Fruit fly (Drosophila melanogaster) whole organism, wandering third instar larva: ENCODE measurements around the gene frtz.

Experiments
- Abd-B ChIP-seq: fragments of >200 bp; optimal IDR thresholded peaks from 2 replicates; lab custom pipeline; 2017; ENCODE audit warnings: missing biosample characterization, missing genetic modification characterization
- CG9705 ChIP-seq: fragments of 200-800 bp; sonication (Bioruptor generic); optimal IDR thresholded peaks from 2 replicates; lab custom pipeline; 2018; ENCODE audit warnings: missing biosample characterization, mild to moderate bottlenecking, missing genetic modification characterization
- Dfd ChIP-seq: fragments of >200 bp; optimal IDR thresholded peaks from 2 replicates; lab custom pipeline; 2017; ENCODE audit warnings: missing biosample characterization, missing genetic modification characterization
- Dif ChIP-seq: fragments of 200-275, 200-300 bp; sonication (Bioruptor generic); optimal IDR thresholded peaks from 2 replicates; lab custom pipeline; 2018; ENCODE audit warnings: missing biosample characterization, missing genetic modification characterization; ENCODE audit not compliant: partially characterized antibody
- GATAd ChIP-seq: sonication (Bioruptor generic); optimal IDR thresholded peaks from 2 replicates; lab custom pipeline; 2016; ENCODE audit warnings: missing biosample characterization, missing genetic modification characterization
- HLH106 ChIP-seq: fragments of 200-800 bp; optimal IDR thresholded peaks from 3 replicates; lab custom pipeline; 2019; ENCODE audit warnings: missing biosample characterization, mild to moderate bottlenecking, missing genetic modification characterization, moderate library complexity
- Hnf4 ChIP-seq: fragments of 200-800 bp; sonication (Bioruptor generic); optimal IDR thresholded peaks from 2 replicates; lab custom pipeline; 2016; ENCODE audit warnings: missing biosample characterization, mild to moderate bottlenecking, missing genetic modification characterization
- Rel ChIP-seq, 2 experiments: fragments of 200-800 bp; sonication (Bioruptor generic) in 1 of 2; optimal IDR thresholded peaks; 2 replicates in 1 of 2; 3 replicates in 1 of 2; lab custom pipeline; 2016 to 2019; ENCODE audit warnings: mild to moderate bottlenecking in 2 of 2, missing biosample characterization in 2 of 2, missing genetic modification characterization in 2 of 2, moderate library complexity in 1 of 2
- Vsx2 ChIP-seq: fragments of 200-300, 225-300 bp; sonication (Bioruptor generic); optimal IDR thresholded peaks from 2 replicates; lab custom pipeline; 2018; ENCODE audit warnings: missing biosample characterization, missing genetic modification characterization; ENCODE audit not compliant: partially characterized antibody
- br ChIP-seq: fragments of 200-800 bp; sonication (Bioruptor generic); optimal IDR thresholded peaks from 2 replicates; lab custom pipeline; 2016; ENCODE audit warnings: missing biosample characterization, missing genetic modification characterization
- dmrt93B ChIP-seq: fragments of 200-800 bp; sonication (Bioruptor generic); optimal IDR thresholded peaks from 2 replicates; lab custom pipeline; 2018; ENCODE audit warnings: missing biosample characterization, mild to moderate bottlenecking, missing genetic modification characterization
- foxo ChIP-seq, 2 experiments: fragments of 200-800 bp; sonication (Bioruptor generic); optimal IDR thresholded peaks; 2 replicates in 1 of 2; 3 replicates in 1 of 2; lab custom pipeline; 2016 to 2017; ENCODE audit warnings: missing biosample characterization in 2 of 2, missing genetic modification characterization in 2 of 2

The frtz gene

DNA sequence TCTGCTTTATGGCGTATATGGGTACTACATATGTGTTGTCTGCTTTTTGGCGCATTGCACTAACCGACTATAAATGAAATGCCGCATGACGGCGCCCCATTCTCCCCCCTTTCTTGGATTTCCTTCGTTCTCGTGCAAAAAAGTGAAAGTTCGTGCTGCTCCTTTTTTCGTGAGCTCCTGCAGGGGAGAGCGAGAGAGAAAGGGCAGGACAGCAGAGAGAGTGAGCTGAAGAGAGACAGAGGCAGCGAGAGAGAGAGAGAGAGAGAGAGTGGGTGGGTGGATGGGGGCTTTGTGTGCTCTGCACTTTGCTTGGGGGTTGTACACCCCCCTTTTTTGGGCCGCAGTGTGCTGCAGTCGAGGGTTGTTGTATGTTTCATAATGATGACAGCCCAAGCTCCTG is 52.6 kb downstream of the frtz start:
- no peak for TF ChIP-seq dmrt93B (GFP tag; lab: Kevin White, UChicago)
- no peak for TF ChIP-seq Rel (GFP tag; optimal IDR thresholded peaks at IDR 0.05; lab: Kevin White, UChicago)
- no peak for TF ChIP-seq Rel (tag; optimal IDR thresholded peaks at IDR 0.05; lab: Kevin White, UChicago)
- no peak for TF ChIP-seq GATAd (GFP tag; lab: Kevin White, UChicago)
- no peak for TF ChIP-seq Hnf4 (GFP tag; lab: Kevin White, UChicago)
- no peak for TF ChIP-seq CG9705 (GFP tag; lab: Kevin White, UChicago)
- TF ChIP-seq br (GFP tag; lab: Kevin White, UChicago), result no peak
- TF ChIP-seq foxo (GFP tag; optimal IDR thresholded peaks at IDR 0.05; lab: Kevin White, UChicago), result no peak
- no peak for TF ChIP-seq Vsx2
- no peak for TF ChIP-seq HLH106 (tag; lab: Kevin White, UChicago)
- TF ChIP-seq Dif, result no peak
- no peak for TF ChIP-seq Abd-B (GFP tag; lab: Kevin White, UChicago)
- TF ChIP-seq Dfd, result no peak
